Worm (Caenorhabditis elegans): ENCODE measurements around the gene elof-1.
A peak's percentile ranks its signal among the peaks of the same experiment; 100 is the strongest.

elof-1 gene

DNA sequence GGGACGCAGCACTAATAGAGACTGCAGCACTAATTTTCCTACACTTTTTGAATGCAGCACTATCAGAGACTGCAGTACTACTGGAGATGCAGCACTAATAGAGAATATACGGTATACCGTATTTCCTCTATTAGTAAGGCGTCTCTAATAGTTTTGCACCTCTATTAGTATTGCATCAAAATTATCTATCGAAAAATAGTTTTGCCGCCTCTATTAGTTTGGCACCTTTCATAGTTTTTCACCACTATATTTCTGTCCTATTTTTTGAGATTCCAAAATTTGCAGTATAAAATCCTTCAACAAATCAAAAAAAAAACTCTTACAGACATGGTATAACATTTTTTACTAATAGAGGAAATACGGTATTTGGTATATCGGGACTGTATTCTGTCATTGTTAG lies 44.2 kb downstream of the elof-1 start:
- TF ChIP-seq unc-3 (GFP tag; conservative IDR thresholded peaks at IDR 0.05) (no peak), unc-3 (tag; optimal IDR thresholded peaks at IDR 0.05) (no peak), elt-4 (tag; optimal IDR thresholded peaks at IDR 0.05) (no peak), ceh-24 (tag; optimal IDR thresholded peaks at IDR 0.05) (no peak), nhr-232 (tag; optimal IDR thresholded peaks at IDR 0.05) (no peak), ets-4 (tag; optimal IDR thresholded peaks at IDR 0.05) (no peak), pax-1 (tag; optimal IDR thresholded peaks at IDR 0.05) (no peak)

DNA sequence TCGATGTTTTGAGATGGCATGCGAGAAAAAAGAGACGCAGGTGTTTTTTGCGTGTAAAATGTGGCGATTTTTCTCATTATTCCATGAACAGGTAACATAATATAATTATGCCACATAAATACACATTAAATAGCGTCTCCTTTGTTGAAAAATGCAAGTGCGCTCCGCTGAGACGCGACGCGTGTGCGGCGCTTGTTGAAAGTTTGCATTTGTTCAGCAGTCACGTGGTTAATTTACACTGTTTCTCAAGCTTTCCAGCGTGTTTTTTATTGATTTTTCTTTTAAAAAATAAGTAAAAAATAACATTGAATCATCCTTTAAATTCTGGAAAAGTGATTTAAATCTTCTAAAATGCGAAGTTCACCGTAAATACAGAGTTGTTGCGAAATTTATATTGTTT lies 50.1 kb downstream of the elof-1 start:
- no peak for TF ChIP-seq F13H6.1 (tag; optimal IDR thresholded peaks at IDR 0.05)
- peak; percentile 48 for TF ChIP-seq dve-1 (tag; optimal IDR thresholded peaks at IDR 0.05)
- no peak for TF ChIP-seq sdc-2 (tag; optimal IDR thresholded peaks at IDR 0.05)
- TF ChIP-seq ama-1 (optimal IDR thresholded peaks at IDR 0.05) = no peak
- TF ChIP-seq Y22D7AL.16 (tag; optimal IDR thresholded peaks at IDR 0.05) = no peak
- peak; percentile 11 for TF ChIP-seq rnt-1 (tag; optimal IDR thresholded peaks at IDR 0.05)
- no peak for TF ChIP-seq unc-86 (tag; optimal IDR thresholded peaks at IDR 0.05)
- no peak for TF ChIP-seq lin-11 (tag; optimal IDR thresholded peaks at IDR 0.05)
- TF ChIP-seq syd-9 (tag; optimal IDR thresholded peaks at IDR 0.05) = no peak
- no peak; the same call in 1 of the 2 replicates for TF ChIP-seq sox-2 (GFP tag; IDR thresholded peaks at IDR 0.05)
- no peak for TF ChIP-seq pros-1 (tag; optimal IDR thresholded peaks at IDR 0.05)
- no peak for TF ChIP-seq hlh-15 (tag; optimal IDR thresholded peaks at IDR 0.05)
- no peak for TF ChIP-seq unc-3 (GFP tag; conservative IDR thresholded peaks at IDR 0.05)
- no peak for TF ChIP-seq unc-3 (tag; optimal IDR thresholded peaks at IDR 0.05)
- no peak for TF ChIP-seq ceh-24 (tag; optimal IDR thresholded peaks at IDR 0.05)
- no peak for TF ChIP-seq pag-3 (tag; optimal IDR thresholded peaks at IDR 0.05; ENCODE audit: borderline replicate concordance)
- TF ChIP-seq mec-3 (tag; optimal IDR thresholded peaks at IDR 0.05; ENCODE audit: borderline replicate concordance) = no peak
- no peak for TF ChIP-seq eyg-1 (tag; optimal IDR thresholded peaks at IDR 0.05)
- TF ChIP-seq ceh-48 (tag; optimal IDR thresholded peaks at IDR 0.05) = peak; percentile 39
- TF ChIP-seq gmeb-2 (tag; optimal IDR thresholded peaks at IDR 0.05) = no peak
- peak; percentile 2 for TF ChIP-seq pha-2 (tag; optimal IDR thresholded peaks at IDR 0.05)
- no peak for TF ChIP-seq ahr-1 (tag; optimal IDR thresholded peaks at IDR 0.05)
- TF ChIP-seq ceh-2 (tag; optimal IDR thresholded peaks at IDR 0.05) = peak; percentile 45
- no peak for TF ChIP-seq sox-4 (tag; optimal IDR thresholded peaks at IDR 0.05)
- TF ChIP-seq ttx-3 (tag; optimal IDR thresholded peaks at IDR 0.05) = peak; percentile 25
- TF ChIP-seq hlh-13 (GFP tag; optimal IDR thresholded peaks at IDR 0.05) = no peak
- TF ChIP-seq madf-2 (tag; optimal IDR thresholded peaks at IDR 0.05) = no peak
- TF ChIP-seq pha-4 (tag; optimal IDR thresholded peaks at IDR 0.05) = no peak
- no peak for TF ChIP-seq elt-4 (tag; optimal IDR thresholded peaks at IDR 0.05)
- TF ChIP-seq ceh-14 (tag; optimal IDR thresholded peaks at IDR 0.05) = peak; percentile 5
- no peak for TF ChIP-seq T23F11.4 (GFP tag; optimal IDR thresholded peaks at IDR 0.05)
- TF ChIP-seq fax-1 (tag; optimal IDR thresholded peaks at IDR 0.05) = no peak
- no peak for TF ChIP-seq ceh-22 (tag; optimal IDR thresholded peaks at IDR 0.05)
- no peak for TF ChIP-seq tbx-7 (tag; optimal IDR thresholded peaks at IDR 0.05)
- no peak for TF ChIP-seq dmd-4 (tag; optimal IDR thresholded peaks at IDR 0.05; ENCODE audit: borderline replicate concordance)
- TF ChIP-seq pax-1 (tag; optimal IDR thresholded peaks at IDR 0.05) = peak; percentile 60
- no peak for TF ChIP-seq ceh-9 (tag; optimal IDR thresholded peaks at IDR 0.05)
- peak; percentile 33 for TF ChIP-seq elt-2 (tag; optimal IDR thresholded peaks at IDR 0.05)
- TF ChIP-seq unc-42 (tag; optimal IDR thresholded peaks at IDR 0.05) = peak; percentile 95
- no peak for TF ChIP-seq ztf-16 (tag; optimal IDR thresholded peaks at IDR 0.05)
- TF ChIP-seq ceh-6 (GFP tag; optimal IDR thresholded peaks at IDR 0.05) = no peak
- TF ChIP-seq C38D4.7 (GFP tag; optimal IDR thresholded peaks at IDR 0.05) = no peak
- TF ChIP-seq ceh-45 (GFP tag; IDR thresholded peaks at IDR 0.05) = no peak
- TF ChIP-seq ceh-18 (tag; optimal IDR thresholded peaks at IDR 0.05) = no peak
- TF ChIP-seq fkh-10 (GFP tag; optimal IDR thresholded peaks at IDR 0.05) = no peak
- peak; percentile 52 for TF ChIP-seq ceh-34 (tag; optimal IDR thresholded peaks at IDR 0.05)
- no peak for TF ChIP-seq ref-2 (tag; optimal IDR thresholded peaks at IDR 0.05)
- TF ChIP-seq npax-4 (tag; optimal IDR thresholded peaks at IDR 0.05) = no peak
- TF ChIP-seq unc-55 (GFP tag; optimal IDR thresholded peaks at IDR 0.05) = no peak
- no peak for TF ChIP-seq ets-4 (tag; optimal IDR thresholded peaks at IDR 0.05)
- TF ChIP-seq ceh-31 (tag; optimal IDR thresholded peaks at IDR 0.05) = peak; percentile 71
